Worm (Caenorhabditis elegans) whole organism, late embryonic: ENCODE data around the gene ptp-1.

Source experiments
- K09A11.1 ChIP-seq: sonication (generic microtip); optimal IDR thresholded peaks from 2 replicates; lab custom pipeline; 2017; ENCODE audit warnings: antibody characterized with exemption, mild to moderate bottlenecking, missing genetic modification characterization, missing compliant biosample characterization; ENCODE audit not compliant: insufficient read depth
- nfya-1 ChIP-seq: sonication (generic microtip); optimal IDR thresholded peaks from 2 replicates; lab custom pipeline; 2017; ENCODE audit warnings: missing genetic modification characterization, mild to moderate bottlenecking, missing compliant biosample characterization, antibody characterized with exemption, moderate library complexity
- pqm-1 ChIP-seq: sonication (generic microtip); optimal IDR thresholded peaks from 2 replicates; lab custom pipeline; 2016; ENCODE audit warnings: missing genetic modification characterization, missing compliant biosample characterization

- TF ChIP-seq K09A11.1 (tag; lab: Kevin White, UChicago) (no peak), pqm-1 (tag; lab: Kevin White, UChicago) (no peak), nfya-1 (tag; lab: Kevin White, UChicago) (no peak)
Measured at ce11 chrIII:3652964-3653363, 62.4 kb downstream of the ptp-1 start.
